Fruit fly (Drosophila melanogaster): ENCODE measurements around the gene CtsB.

Gene CtsB

DNA sequence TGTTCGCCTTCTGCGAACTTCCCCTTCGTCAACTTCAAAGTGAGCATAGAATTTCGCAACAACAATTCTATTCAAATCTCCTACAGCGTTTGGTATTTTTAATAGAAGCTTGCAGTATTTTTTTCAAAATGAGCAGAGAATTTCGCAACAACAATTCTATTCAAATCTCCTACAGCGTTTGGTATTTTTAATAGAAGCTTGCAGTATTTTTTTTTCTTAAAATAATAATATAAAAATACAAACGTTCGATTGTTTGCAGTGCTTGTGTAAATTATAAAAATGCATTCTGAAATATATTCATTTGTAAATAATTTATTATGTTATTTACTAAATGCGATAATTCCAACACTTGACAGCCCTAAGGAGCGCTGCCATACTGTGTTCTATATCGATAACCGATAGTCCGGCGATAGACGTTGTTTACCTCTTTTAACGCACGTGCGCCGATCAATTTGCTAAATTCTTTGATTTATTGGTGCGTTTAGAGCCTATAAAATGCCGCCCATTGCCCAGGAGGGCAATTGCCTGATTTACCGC is 25.1 kb downstream of the CtsB start, which contains the start of the genes CG32625 and Rtc1 (continued):
- no peak for TF ChIP-seq Lim3 (GFP tag; IDR thresholded peaks at IDR 0.05)
- no peak for TF ChIP-seq CG8765 (GFP tag; IDR thresholded peaks at IDR 0.05)
- TF ChIP-seq CG34376 (GFP tag; optimal IDR thresholded peaks at IDR 0.05) = no peak
- TF ChIP-seq crc (GFP tag; optimal IDR thresholded peaks at IDR 0.05) = no peak
- TF ChIP-seq Dp (GFP tag; optimal IDR thresholded peaks at IDR 0.05) = peak; percentile 50
- no peak for TF ChIP-seq Hey (tag; optimal IDR thresholded peaks at IDR 0.05)
- no peak for TF ChIP-seq Trl (optimal IDR thresholded peaks at IDR 0.05)
- no peak for TF ChIP-seq Trl (GFP tag; optimal IDR thresholded peaks at IDR 0.05)
- peak; percentile 81 for TF ChIP-seq cwo (GFP tag; optimal IDR thresholded peaks at IDR 0.05)
- peak; percentile 16 for TF ChIP-seq Six4 (GFP tag; optimal IDR thresholded peaks at IDR 0.05)
- TF ChIP-seq CG4424 (GFP tag; optimal IDR thresholded peaks at IDR 0.05) = peak; percentile 47
- no peak for TF ChIP-seq HLH54F (GFP tag; optimal IDR thresholded peaks at IDR 0.05)
- peak; percentile 63 for TF ChIP-seq Scr (GFP tag; IDR thresholded peaks at IDR 0.05; ENCODE audit: partially characterized antibody)
- TF ChIP-seq psq (GFP tag; optimal IDR thresholded peaks at IDR 0.05) = no peak
- peak; percentile 59; the same call in 2 of the 3 replicates for TF ChIP-seq CG16813 (GFP tag; IDR thresholded peaks at IDR 0.05; ENCODE audit: partially characterized antibody)
- TF ChIP-seq CG9797 (GFP tag; optimal IDR thresholded peaks at IDR 0.05) = peak; percentile 22
- no peak for TF ChIP-seq Drgx (GFP tag; IDR thresholded peaks at IDR 0.05)
- no peak for TF ChIP-seq CG8944 (GFP tag; optimal IDR thresholded peaks at IDR 0.05)
- TF ChIP-seq tup (GFP tag; optimal IDR thresholded peaks at IDR 0.05) = no peak
- TF ChIP-seq CG4617 (GFP tag; optimal IDR thresholded peaks at IDR 0.05; ENCODE audit: borderline replicate concordance) = peak; percentile 1
- TF ChIP-seq CG8924 (tag; optimal IDR thresholded peaks at IDR 0.05) = peak; percentile 55
- TF ChIP-seq CG4404 (GFP tag; IDR thresholded peaks at IDR 0.05) = no peak
- no peak for TF ChIP-seq CG18764 (GFP tag; optimal IDR thresholded peaks at IDR 0.05)
- peak; percentile 22 for TF ChIP-seq Deaf1 (tag; optimal IDR thresholded peaks at IDR 0.05)
- TF ChIP-seq CG4360 (GFP tag; IDR thresholded peaks at IDR 0.05) = peak; percentile 66
- TF ChIP-seq gcm2 (GFP tag; optimal IDR thresholded peaks at IDR 0.05) = no peak
- TF ChIP-seq CG9817 (tag; optimal IDR thresholded peaks at IDR 0.05) = peak; percentile 53
- no peak for TF ChIP-seq kni (GFP tag; optimal IDR thresholded peaks at IDR 0.05)
- TF ChIP-seq unpg (GFP tag; optimal IDR thresholded peaks at IDR 0.05) = peak; percentile 61
- no peak for TF ChIP-seq CG4282 (GFP tag; optimal IDR thresholded peaks at IDR 0.05)
- TF ChIP-seq CG10321 (GFP tag; IDR thresholded peaks at IDR 0.05) = no peak
- peak; percentile 10 for TF ChIP-seq ewg (GFP tag; optimal IDR thresholded peaks at IDR 0.05)
- TF ChIP-seq gfzf (GFP tag; optimal IDR thresholded peaks at IDR 0.05) = peak; percentile 50
- TF ChIP-seq da (GFP tag; optimal IDR thresholded peaks at IDR 0.05) = no peak
- no peak for TF ChIP-seq insv (GFP tag; optimal IDR thresholded peaks at IDR 0.05)
- no peak for TF ChIP-seq wor (GFP tag; IDR thresholded peaks at IDR 0.05)
- no peak for TF ChIP-seq D19B (GFP tag; optimal IDR thresholded peaks at IDR 0.05)
- peak; percentile 60 for TF ChIP-seq CG13424 (tag; optimal IDR thresholded peaks at IDR 0.05)
- peak in 1 of 2 experiments; percentile 49 for TF ChIP-seq bsh (GFP tag; optimal IDR thresholded peaks at IDR 0.05)
- no peak for TF ChIP-seq CG7745 (tag; optimal IDR thresholded peaks at IDR 0.05)
- peak; percentile 68 for TF ChIP-seq CG15269 (tag; optimal IDR thresholded peaks at IDR 0.05)
- no peak for TF ChIP-seq CG8281 (tag; optimal IDR thresholded peaks at IDR 0.05)
- no peak for TF ChIP-seq ro (GFP tag; IDR thresholded peaks at IDR 0.05)
- peak; percentile 42; the same call in 1 of the 3 replicates for TF ChIP-seq Aef1 (GFP tag; IDR thresholded peaks at IDR 0.05)
- no peak for TF ChIP-seq CG11723 (GFP tag; optimal IDR thresholded peaks at IDR 0.05)
- no peak for TF ChIP-seq CG31224 (GFP tag; IDR thresholded peaks at IDR 0.05)
- TF ChIP-seq D (optimal IDR thresholded peaks at IDR 0.05) = no peak
- TF ChIP-seq D (GFP tag; optimal IDR thresholded peaks at IDR 0.05) = no peak
- TF ChIP-seq CG31388 (GFP tag; optimal IDR thresholded peaks at IDR 0.05) = no peak
- TF ChIP-seq Hand (GFP tag; optimal IDR thresholded peaks at IDR 0.05) = peak; percentile 19
- TF ChIP-seq CG6272 (GFP tag; IDR thresholded peaks at IDR 0.05) = no peak
